Worm (Caenorhabditis elegans): ENCODE measurements around the gene Y14H12A.2.

DNA sequence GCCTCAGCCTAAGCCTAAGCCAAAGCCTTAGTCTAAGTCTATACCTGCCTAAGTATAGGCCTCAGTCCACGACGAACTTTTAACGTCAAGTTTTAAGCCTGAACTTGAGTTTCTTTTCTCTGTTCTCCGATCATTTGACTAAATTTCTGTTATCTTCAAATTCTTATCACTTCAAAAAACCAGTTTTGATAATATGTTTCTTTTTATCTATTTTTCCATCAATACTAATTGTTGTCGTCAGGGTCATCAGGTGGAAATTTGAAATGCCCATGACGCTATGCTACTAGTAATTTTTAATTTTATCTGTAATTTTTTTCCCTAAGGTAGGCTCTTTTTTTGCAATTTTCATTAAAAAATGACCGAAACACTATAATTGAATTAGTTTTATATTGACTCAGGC lies 22.0 kb upstream of the Y14H12A.2 start:
- TF ChIP-seq fos-1 (tag; optimal IDR thresholded peaks at IDR 0.05) (no peak), pqm-1 (tag; optimal IDR thresholded peaks at IDR 0.05) (no peak), nhr-28 (tag; optimal IDR thresholded peaks at IDR 0.05) (no peak), unc-62 (GFP tag; optimal IDR thresholded peaks at IDR 0.05) (no peak), egl-5 (tag; optimal IDR thresholded peaks at IDR 0.05) (no peak), hmg-11 (tag; optimal IDR thresholded peaks at IDR 0.05) (no peak), elt-3 (tag; optimal IDR thresholded peaks at IDR 0.05) (no peak), jun-1 (tag; optimal IDR thresholded peaks at IDR 0.05) (no peak), ama-1 (optimal IDR thresholded peaks at IDR 0.05) (no peak), zag-1 (tag; optimal IDR thresholded peaks at IDR 0.05) (no peak), ZK546.5 (tag; optimal IDR thresholded peaks at IDR 0.05) (no peak), lin-39 (tag; optimal IDR thresholded peaks at IDR 0.05) (no peak)

All from whole organism, L3 larva.